Fruit fly (Drosophila melanogaster): ENCODE results near the gene CG14275.

DNA sequence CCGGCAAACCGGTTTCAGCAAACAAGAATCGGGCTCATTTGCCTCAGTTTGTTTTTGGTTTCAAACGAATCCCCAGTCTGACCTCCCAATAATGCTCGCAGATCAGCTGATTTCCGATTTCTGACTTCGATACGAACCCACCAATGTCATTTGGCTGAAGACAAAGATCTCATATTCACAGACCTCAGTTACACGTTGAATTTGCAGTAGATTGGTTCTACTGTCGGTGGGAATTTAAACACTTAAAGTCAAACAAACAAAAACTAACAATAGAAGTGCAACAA lies at the start of gene CG14275:
- TF ChIP-seq CTCF (optimal IDR thresholded peaks at IDR 0.05) (no peak), CG8478 (optimal IDR thresholded peaks at IDR 0.05) (no peak)

Data from S2 (cell line).